Fruit fly (Drosophila melanogaster) whole organism, embryonic: ENCODE results near the gene CG11279.

Source experiments
- ATbp ChIP-seq: fragments of 200-800 bp; sonication (Bioruptor generic); optimal IDR thresholded peaks from 2 replicates; lab custom pipeline; 2017; ENCODE audit warnings: missing biosample characterization, mild to moderate bottlenecking, missing genetic modification characterization, missing genetic modification reagents
- B-H2 ChIP-seq: fragments of 200-800 bp; sonication (Bioruptor generic); optimal IDR thresholded peaks from 2 replicates; lab custom pipeline; 2018; ENCODE audit warnings: missing biosample characterization, mild to moderate bottlenecking, missing genetic modification characterization
- CG10366 ChIP-seq: fragments of 200-800 bp; sonication (Bioruptor generic); IDR thresholded peaks from 2 replicates; pipeline ENCODE4 v1.3.6; 2022; ENCODE audit warnings: missing biosample characterization, missing genetic modification characterization
- CG14050 ChIP-seq: fragments of 200-800 bp; sonication (Bioruptor generic); IDR thresholded peaks from 3 replicates; pipeline ENCODE4 v1.3.6; 2022; ENCODE audit warnings: missing biosample characterization, missing genetic modification characterization
- CG14441 ChIP-seq: fragments of 200-800 bp; sonication (Bioruptor generic); IDR thresholded peaks from 2 replicates; pipeline ENCODE4 v1.3.6; 2022; ENCODE audit warnings: missing biosample characterization, missing genetic modification characterization
- CG15011 ChIP-seq: fragments of 200-800 bp; sonication (Bioruptor generic); optimal IDR thresholded peaks from 3 replicates; lab custom pipeline; 2018; ENCODE audit warnings: missing biosample characterization, mild to moderate bottlenecking, missing genetic modification characterization
- CG30431 ChIP-seq: fragments of 200-800 bp; sonication (Bioruptor generic); optimal IDR thresholded peaks from 2 replicates; lab custom pipeline; 2017; ENCODE audit warnings: missing biosample characterization, missing genetic modification characterization
- CG3407 ChIP-seq: fragments of 200-800 bp; sonication (Bioruptor generic); optimal IDR thresholded peaks from 2 replicates; lab custom pipeline; 2018; ENCODE audit warnings: missing biosample characterization, mild to moderate bottlenecking, missing genetic modification characterization
- CG3847 ChIP-seq: fragments of 200-800 bp; sonication (Bioruptor generic); IDR thresholded peaks from 2 replicates; pipeline ENCODE4 v1.3.6; 2022; ENCODE audit warnings: missing biosample characterization, missing genetic modification characterization
- CG3995 ChIP-seq: fragments of 200-800 bp; sonication (Bioruptor generic); optimal IDR thresholded peaks from 3 replicates; lab custom pipeline; 2016; ENCODE audit warnings: missing biosample characterization, missing genetic modification characterization
- CG6175 ChIP-seq: fragments of 200-800 bp; sonication (Bioruptor generic); IDR thresholded peaks from 3 replicates; pipeline ENCODE4 v1.3.6; 2022; ENCODE audit warnings: missing biosample characterization, missing genetic modification characterization
- CG8290 ChIP-seq, 3 experiments: fragments of 200-800 bp; sonication (Bioruptor generic); optimal IDR thresholded peaks; 2 replicates each; lab custom pipeline; 2016 to 2019; ENCODE audit warnings: missing biosample characterization in 3 of 3, missing genetic modification characterization in 3 of 3, mild to moderate bottlenecking in 2 of 3, moderate library complexity in 1 of 3
- CG9215 ChIP-seq: fragments of 200-800 bp; sonication (Bioruptor generic); IDR thresholded peaks from 2 replicates; pipeline ENCODE4 v1.3.6; 2022; ENCODE audit warnings: missing biosample characterization, missing genetic modification characterization
- CG9609 ChIP-seq: fragments of 200-800 bp; sonication (Bioruptor generic); optimal IDR thresholded peaks from 3 replicates; lab custom pipeline; 2016; ENCODE audit warnings: missing biosample characterization, missing genetic modification characterization
- CG9727 ChIP-seq: fragments of 200-800 bp; sonication (Bioruptor generic); optimal IDR thresholded peaks from 3 replicates; lab custom pipeline; 2017; ENCODE audit warnings: missing biosample characterization, mild to moderate bottlenecking, missing genetic modification characterization
- Chrac-16 ChIP-seq: fragments of 200-800 bp; sonication (Bioruptor generic); optimal IDR thresholded peaks from 3 replicates; lab custom pipeline; 2016; ENCODE audit warnings: missing biosample characterization, missing genetic modification characterization
- Dbx ChIP-seq: fragments of 200-800 bp; sonication (Bioruptor generic); IDR thresholded peaks from 3 replicates; pipeline ENCODE4 v1.3.6; 2022; ENCODE audit warnings: missing biosample characterization, missing genetic modification characterization
- Deaf1 ChIP-seq: fragments of 200-800 bp; optimal IDR thresholded peaks from 3 replicates; lab custom pipeline; 2019; ENCODE audit warnings: missing biosample characterization, mild to moderate bottlenecking, missing genetic modification characterization, moderate library complexity
- Dfd ChIP-seq, 2 experiments: fragments of >200 bp; optimal IDR thresholded peaks; 2 replicates each; lab custom pipeline; 2017; ENCODE audit warnings: missing biosample characterization in 2 of 2, missing genetic modification characterization in 2 of 2
- Dip3 ChIP-seq: fragments of 200-800 bp; sonication (Bioruptor generic); optimal IDR thresholded peaks from 3 replicates; lab custom pipeline; 2016; ENCODE audit warnings: missing biosample characterization, missing genetic modification characterization
- Dll ChIP-seq: fragments of 200-800 bp; sonication (Bioruptor generic); IDR thresholded peaks from 4 replicates; pipeline ENCODE4 v1.3.6; 2022; ENCODE audit warnings: missing biosample characterization, missing genetic modification characterization; ENCODE audit not compliant: partially characterized antibody
- Lim3 ChIP-seq: fragments of 200-800 bp; sonication (Bioruptor generic); IDR thresholded peaks from 2 replicates; pipeline ENCODE4 v1.3.6; 2022; ENCODE audit warnings: missing biosample characterization, missing genetic modification characterization
- Lpt ChIP-seq: fragments of >200 bp; optimal IDR thresholded peaks from 2 replicates; lab custom pipeline; 2018; ENCODE audit warnings: missing biosample characterization, missing genetic modification characterization
- NC2β ChIP-seq: fragments of 200-800 bp; sonication (Bioruptor generic); optimal IDR thresholded peaks from 2 replicates; lab custom pipeline; 2016; ENCODE audit warnings: missing biosample characterization, missing genetic modification characterization
- Nf-YA ChIP-seq: fragments of 200-800 bp; sonication (Bioruptor generic); IDR thresholded peaks from 2 replicates; pipeline ENCODE4 v1.3.6; 2022; ENCODE audit warnings: missing biosample characterization, missing genetic modification characterization
- Nf-YC ChIP-seq: fragments of 200-800 bp; optimal IDR thresholded peaks from 3 replicates; lab custom pipeline; 2019; ENCODE audit warnings: missing biosample characterization, mild to moderate bottlenecking, missing genetic modification characterization, moderate library complexity
- Ptx1 ChIP-seq: fragments of 200-800 bp; sonication (Bioruptor generic); IDR thresholded peaks from 2 replicates; pipeline ENCODE4 v1.3.6; 2022; ENCODE audit warnings: missing biosample characterization, missing genetic modification characterization
- Usf ChIP-seq: fragments of 200-800 bp; sonication (Bioruptor generic); optimal IDR thresholded peaks from 2 replicates; lab custom pipeline; 2017; ENCODE audit warnings: missing genotype, missing biosample characterization, missing genetic modification characterization
- ap ChIP-seq: fragments of 200-800 bp; sonication (Bioruptor generic); IDR thresholded peaks from 2 replicates; pipeline ENCODE4 v1.3.6; 2022; ENCODE audit warnings: missing biosample characterization, missing genetic modification characterization
- danr ChIP-seq: fragments of 200-800 bp; sonication (Bioruptor generic); IDR thresholded peaks from 2 replicates; pipeline ENCODE4 v1.3.6; 2022; ENCODE audit warnings: missing biosample characterization, missing genetic modification characterization
- disco-r ChIP-seq: fragments of 200-800 bp; sonication (Bioruptor generic); optimal IDR thresholded peaks from 2 replicates; lab custom pipeline; 2016; ENCODE audit warnings: missing biosample characterization, missing genetic modification characterization
- dmrt99B ChIP-seq: fragments of 200-800 bp; sonication (Bioruptor generic); optimal IDR thresholded peaks from 2 replicates; lab custom pipeline; 2018; ENCODE audit warnings: missing biosample characterization, mild to moderate bottlenecking, missing genetic modification characterization, moderate library complexity
- eyg ChIP-seq: fragments of 200-800 bp; sonication (Bioruptor generic); optimal IDR thresholded peaks from 3 replicates; lab custom pipeline; 2016; ENCODE audit warnings: missing biosample characterization, missing genetic modification characterization
- fd102C ChIP-seq: fragments of 200-800 bp; sonication (Bioruptor generic); optimal IDR thresholded peaks from 2 replicates; lab custom pipeline; 2018; ENCODE audit warnings: missing biosample characterization, mild to moderate bottlenecking, missing genetic modification characterization, moderate library complexity
- gcm ChIP-seq: fragments of 200-800 bp; sonication (Bioruptor generic); optimal IDR thresholded peaks from 2 replicates; lab custom pipeline; 2019; ENCODE audit warnings: missing biosample characterization, mild to moderate bottlenecking, missing genetic modification characterization, moderate library complexity
- ham ChIP-seq: fragments of 200-800 bp; sonication (Bioruptor generic); IDR thresholded peaks from 2 replicates; pipeline ENCODE4 v1.3.6; 2022; ENCODE audit warnings: missing biosample characterization, missing genetic modification characterization
- jigr1 ChIP-seq: fragments of 200-800 bp; sonication (Bioruptor generic); IDR thresholded peaks from 3 replicates; pipeline ENCODE4 v1.3.6; 2022; ENCODE audit warnings: missing biosample characterization, missing genetic modification characterization
- jumu ChIP-seq: fragments of 200-800 bp; sonication (Bioruptor generic); optimal IDR thresholded peaks from 3 replicates; lab custom pipeline; 2016; ENCODE audit warnings: missing biosample characterization, missing genetic modification characterization
- lilli ChIP-seq: fragments of 200-800 bp; sonication (Bioruptor generic); optimal IDR thresholded peaks from 3 replicates; lab custom pipeline; 2016; ENCODE audit warnings: missing biosample characterization, missing genetic modification characterization
- lola ChIP-seq, 3 experiments: fragments of >200 bp in 2 of 3; fragments of 200-800 bp in 1 of 3; sonication (Bioruptor generic) in 1 of 3; optimal IDR thresholded peaks; 2 replicates each; lab custom pipeline; 2017 to 2019; ENCODE audit warnings: missing biosample characterization in 3 of 3, missing genetic modification characterization in 3 of 3, mild to moderate bottlenecking in 1 of 3, moderate library complexity in 1 of 3
- luna ChIP-seq: fragments of 200-800 bp; sonication (Bioruptor generic); optimal IDR thresholded peaks from 2 replicates; lab custom pipeline; 2016; ENCODE audit warnings: missing biosample characterization, missing genetic modification characterization
- onecut ChIP-seq: fragments of 200-800 bp; sonication (Bioruptor generic); IDR thresholded peaks from 2 replicates; pipeline ENCODE4 v1.3.6; 2022; ENCODE audit warnings: missing biosample characterization, missing genetic modification characterization
- pum ChIP-seq: fragments of 200-800 bp; sonication (Bioruptor generic); optimal IDR thresholded peaks from 2 replicates; lab custom pipeline; 2016; ENCODE audit warnings: missing biosample characterization, missing genetic modification characterization
- sc ChIP-seq, 3 experiments: fragments of >200 bp in 2 of 3; fragments of 200-800 bp in 1 of 3; sonication (Bioruptor generic) in 1 of 3; optimal IDR thresholded peaks; 2 replicates in 2 of 3; 3 replicates in 1 of 3; lab custom pipeline; 2017; ENCODE audit warnings: mild to moderate bottlenecking in 1 of 3, missing biosample characterization in 1 of 3, missing genetic modification characterization in 1 of 3, missing genetic modification reagents in 1 of 3
- sqz ChIP-seq: fragments of 200-800 bp; sonication (Bioruptor generic); optimal IDR thresholded peaks from 3 replicates; lab custom pipeline; 2018; ENCODE audit warnings: missing biosample characterization, mild to moderate bottlenecking, missing genetic modification characterization
- stc ChIP-seq: fragments of 200-800 bp; sonication (Bioruptor generic); IDR thresholded peaks from 2 replicates; pipeline ENCODE4 v1.3.6; 2022; ENCODE audit warnings: missing biosample characterization, missing genetic modification characterization
- tna ChIP-seq: fragments of 200-800 bp; sonication (Bioruptor generic); IDR thresholded peaks from 2 replicates; pipeline ENCODE4 v1.3.6; 2022; ENCODE audit warnings: missing biosample characterization, missing genetic modification characterization; ENCODE audit not compliant: partially characterized antibody
- vfl ChIP-seq: fragments of 200-800 bp; sonication (Bioruptor generic); optimal IDR thresholded peaks from 2 replicates; lab custom pipeline; 2016; ENCODE audit warnings: missing biosample characterization, missing genetic modification characterization
- zen ChIP-seq: fragments of 200-800 bp; sonication (Bioruptor generic); optimal IDR thresholded peaks from 3 replicates; lab custom pipeline; 2018; ENCODE audit warnings: missing biosample characterization, mild to moderate bottlenecking, missing genetic modification characterization, moderate library complexity
- zf30C ChIP-seq: fragments of 200-800 bp; sonication (Bioruptor generic); optimal IDR thresholded peaks from 3 replicates; lab custom pipeline; 2018; ENCODE audit warnings: missing biosample characterization, mild to moderate bottlenecking, missing genetic modification characterization

Gene CG11279

DNA sequence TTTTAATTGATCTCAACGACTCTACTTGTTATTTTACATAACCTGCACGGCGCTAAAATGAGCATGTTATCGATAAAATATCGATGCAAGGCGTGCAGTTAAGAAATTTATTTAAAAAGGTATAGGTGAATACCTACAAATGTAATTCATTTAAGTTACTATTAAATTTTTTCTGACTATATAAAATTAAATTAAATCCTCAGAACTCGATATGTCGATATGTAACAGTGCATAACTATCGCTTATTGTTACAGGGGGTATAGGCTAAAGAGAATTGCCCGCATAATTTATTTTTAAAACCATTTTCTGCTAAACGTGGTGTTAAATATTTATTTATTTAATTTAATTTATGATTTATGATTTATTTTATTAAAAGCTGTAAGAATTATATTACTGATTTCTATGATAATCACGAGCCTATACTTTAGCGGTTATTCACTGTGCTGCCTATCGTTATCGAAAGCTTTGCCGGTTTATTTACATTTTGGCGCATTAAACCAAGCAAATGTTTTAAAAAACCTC is 28.9 kb upstream of the CG11279 start, which contains the start of the genes mRpL20 and Icmt (continued):
- peak; percentile 99 for TF ChIP-seq Ptx1 (GFP tag; lab: Robert Waterston, UW)
- TF ChIP-seq lilli = peak; percentile 87
- no peak for TF ChIP-seq CG9609 (GFP tag; lab: Kevin White, UChicago)
- no peak for TF ChIP-seq Lpt (GFP tag; lab: Kevin White, UChicago)
- peak; percentile 95 for TF ChIP-seq CG14050 (GFP tag; lab: Robert Waterston, UW)
- peak; percentile 73 for TF ChIP-seq Deaf1 (tag; lab: Kevin White, UChicago)
- TF ChIP-seq disco-r (GFP tag; lab: Kevin White, UChicago) = no peak
- TF ChIP-seq CG8290 (GFP tag; optimal IDR thresholded peaks at IDR 0.05; lab: Kevin White, UChicago) = peak; percentile 75
- TF ChIP-seq CG8290 (tag; optimal IDR thresholded peaks at IDR 0.05; lab: Kevin White, UChicago) = no peak
- peak; percentile 97 for TF ChIP-seq CG3847 (GFP tag; lab: Robert Waterston, UW)
- peak; percentile 85 for TF ChIP-seq Usf (GFP tag; lab: Kevin White, UChicago)
- TF ChIP-seq Dbx (GFP tag; lab: Robert Waterston, UW) = peak; percentile 92
- TF ChIP-seq gcm (GFP tag; lab: Kevin White, UChicago) = peak; percentile 97
- peak; percentile 80 for TF ChIP-seq tna (GFP tag; lab: Robert Waterston, UW)
- TF ChIP-seq Dip3 (GFP tag; lab: Kevin White, UChicago) = peak; percentile 35
- peak; percentile 90 for TF ChIP-seq ham (GFP tag; lab: Robert Waterston, UW)
- TF ChIP-seq CG3995 = peak; percentile 32
- peak; percentile 87 for TF ChIP-seq ATbp
- peak; percentile 86 for TF ChIP-seq ap (GFP tag; lab: Robert Waterston, UW)
- peak; percentile 56; the same call in 1 of the 2 replicates for TF ChIP-seq Lim3 (GFP tag; lab: Robert Waterston, UW)
- no peak for TF ChIP-seq sc (optimal IDR thresholded peaks at IDR 0.05; lab: Kevin White, UChicago)
- TF ChIP-seq sc (GFP tag; optimal IDR thresholded peaks at IDR 0.05; lab: Kevin White, UChicago) = peak; percentile 81
- peak; percentile 97 for TF ChIP-seq CG10366 (GFP tag; lab: Robert Waterston, UW)
- TF ChIP-seq zf30C = no peak
- no peak for TF ChIP-seq eyg (GFP tag; lab: Kevin White, UChicago)
- peak; percentile 83 for TF ChIP-seq danr (GFP tag; lab: Robert Waterston, UW)
- TF ChIP-seq lola (GFP tag; optimal IDR thresholded peaks at IDR 0.05; lab: Kevin White, UChicago) = peak in 1 of 3 experiments; percentile 85
- TF ChIP-seq Dfd (GFP tag; optimal IDR thresholded peaks at IDR 0.05; lab: Kevin White, UChicago) = no peak
- TF ChIP-seq sqz (GFP tag; lab: Kevin White, UChicago) = peak; percentile 54
- peak; percentile 49 for TF ChIP-seq pum (GFP tag; lab: Kevin White, UChicago)
- peak; percentile 78 for TF ChIP-seq zen (tag; lab: Kevin White, UChicago)
- TF ChIP-seq CG3407 = peak; percentile 88
- TF ChIP-seq CG9215 = peak; percentile 93
- TF ChIP-seq fd102C (GFP tag; lab: Kevin White, UChicago) = no peak
- peak; percentile 93 for TF ChIP-seq CG6175 (GFP tag; lab: Robert Waterston, UW)
- peak; percentile 87 for TF ChIP-seq CG9727 (GFP tag; lab: Kevin White, UChicago)
- peak; percentile 97 for TF ChIP-seq CG14441 (GFP tag; lab: Robert Waterston, UW)
- TF ChIP-seq jumu (GFP tag; lab: Kevin White, UChicago) = peak; percentile 26
- peak; percentile 81 for TF ChIP-seq Dll
- peak; percentile 76 for TF ChIP-seq CG30431
- peak; percentile 79 for TF ChIP-seq onecut (GFP tag; lab: Robert Waterston, UW)
- TF ChIP-seq dmrt99B = peak; percentile 95
- TF ChIP-seq Nf-YC (tag; lab: Kevin White, UChicago) = peak; percentile 87
- TF ChIP-seq Nf-YA (GFP tag; lab: Robert Waterston, UW) = peak; percentile 77
- no peak for TF ChIP-seq luna (GFP tag; lab: Kevin White, UChicago)
- TF ChIP-seq vfl (GFP tag; lab: Kevin White, UChicago) = peak; percentile 59
- TF ChIP-seq B-H2 (GFP tag; lab: Kevin White, UChicago) = peak; percentile 93
- TF ChIP-seq jigr1 (GFP tag; lab: Robert Waterston, UW) = peak; percentile 89
- peak; percentile 87 for TF ChIP-seq Chrac-16 (GFP tag; lab: Kevin White, UChicago)
- peak; percentile 96 for TF ChIP-seq stc (GFP tag; lab: Robert Waterston, UW)
- no peak for TF ChIP-seq NC2β (GFP tag; lab: Kevin White, UChicago)
- TF ChIP-seq CG15011 (GFP tag; lab: Kevin White, UChicago) = peak; percentile 69
